Worm (Caenorhabditis elegans) whole organism, late embryonic: Measurements from ENCODE around the gene srh-200.

ENCODE experiments used
- K02D7.2 ChIP-seq: sonication (generic microtip); optimal IDR thresholded peaks from 2 replicates; lab custom pipeline; 2017; ENCODE audit warnings: mild to moderate bottlenecking, missing genetic modification characterization, missing compliant biosample characterization
- T23F11.4 ChIP-seq: fragments of 200-800 bp; sonication (Bioruptor generic); optimal IDR thresholded peaks from 2 replicates; lab custom pipeline; 2018; ENCODE audit warnings: mild to moderate bottlenecking, missing genetic modification characterization, missing compliant biosample characterization
- Y22D7AL.16 ChIP-seq: sonication (generic microtip); optimal IDR thresholded peaks from 2 replicates; lab custom pipeline; 2016; ENCODE audit warnings: missing genetic modification characterization, missing compliant biosample characterization
- ceh-14 ChIP-seq: sonication (generic microtip); optimal IDR thresholded peaks from 2 replicates; lab custom pipeline; 2016; ENCODE audit warnings: missing genotype, missing genetic modification characterization, missing compliant biosample characterization
- ceh-2 ChIP-seq: sonication (generic microtip); optimal IDR thresholded peaks from 2 replicates; lab custom pipeline; 2016; ENCODE audit warnings: missing genotype, missing genetic modification characterization, missing compliant biosample characterization
- ceh-22 ChIP-seq: sonication (generic microtip); optimal IDR thresholded peaks from 2 replicates; lab custom pipeline; 2017; ENCODE audit warnings: missing biosample characterization, missing genetic modification characterization
- ceh-31 ChIP-seq: sonication (generic microtip); optimal IDR thresholded peaks from 2 replicates; lab custom pipeline; 2016; ENCODE audit warnings: missing genetic modification characterization, missing compliant biosample characterization
- ceh-45 ChIP-seq: fragments of 200-800 bp; sonication (Bioruptor generic); IDR thresholded peaks from 2 replicates; pipeline ENCODE4 v1.3.6; 2022; ENCODE audit warnings: missing genetic modification reagents, missing genetic modification characterization, missing compliant biosample characterization
- ceh-48 ChIP-seq: sonication (generic microtip); optimal IDR thresholded peaks from 2 replicates; lab custom pipeline; 2016; ENCODE audit warnings: missing genetic modification characterization, inconsistent platforms, missing compliant biosample characterization
- ceh-9 ChIP-seq: sonication (generic microtip); optimal IDR thresholded peaks from 2 replicates; lab custom pipeline; 2016; ENCODE audit warnings: mild to moderate bottlenecking, missing genetic modification characterization, inconsistent platforms, missing compliant biosample characterization
- dmd-4 ChIP-seq: sonication (generic microtip); optimal IDR thresholded peaks from 2 replicates; lab custom pipeline; 2016; ENCODE audit warnings: borderline replicate concordance, missing genetic modification characterization, missing compliant biosample characterization
- dve-1 ChIP-seq: sonication (generic microtip); optimal IDR thresholded peaks from 2 replicates; lab custom pipeline; 2017; ENCODE audit warnings: antibody characterized with exemption, mild to moderate bottlenecking, missing genetic modification characterization, missing compliant biosample characterization
- elt-4 ChIP-seq: sonication (generic microtip); optimal IDR thresholded peaks from 2 replicates; lab custom pipeline; 2016; ENCODE audit warnings: missing genetic modification characterization, missing compliant biosample characterization
- eyg-1 ChIP-seq: sonication (generic microtip); optimal IDR thresholded peaks from 2 replicates; lab custom pipeline; 2016; ENCODE audit warnings: missing genotype, missing genetic modification characterization, missing compliant biosample characterization
- fkh-6 ChIP-seq: sonication (generic microtip); optimal IDR thresholded peaks from 2 replicates; lab custom pipeline; 2016; ENCODE audit warnings: missing genetic modification characterization, missing compliant biosample characterization
- hlh-13 ChIP-seq: fragments of 200-800 bp; sonication (Bioruptor generic); optimal IDR thresholded peaks from 2 replicates; lab custom pipeline; 2018; ENCODE audit warnings: mild to moderate bottlenecking, missing genetic modification characterization, missing compliant biosample characterization
- hlh-30 ChIP-seq: sonication (generic microtip); optimal IDR thresholded peaks from 2 replicates; lab custom pipeline; 2017; ENCODE audit warnings: antibody characterized with exemption, missing genetic modification characterization, missing compliant biosample characterization; ENCODE audit not compliant: insufficient read depth
- hlh-6 ChIP-seq: sonication (generic microtip); optimal IDR thresholded peaks from 2 replicates; lab custom pipeline; 2016; ENCODE audit warnings: missing genotype, missing genetic modification characterization, missing compliant biosample characterization
- lim-6 ChIP-seq: sonication (generic microtip); optimal IDR thresholded peaks from 2 replicates; lab custom pipeline; 2016; ENCODE audit warnings: missing genetic modification characterization, missing compliant biosample characterization
- madf-2 ChIP-seq: sonication (generic microtip); optimal IDR thresholded peaks from 2 replicates; lab custom pipeline; 2017; ENCODE audit warnings: missing genetic modification characterization, missing compliant biosample characterization
- mec-3 ChIP-seq: sonication (generic microtip); optimal IDR thresholded peaks from 2 replicates; lab custom pipeline; 2016; ENCODE audit warnings: borderline replicate concordance, missing genetic modification characterization, missing compliant biosample characterization
- nfya-1 ChIP-seq: sonication (generic microtip); optimal IDR thresholded peaks from 2 replicates; lab custom pipeline; 2017; ENCODE audit warnings: missing genetic modification characterization, mild to moderate bottlenecking, missing compliant biosample characterization, antibody characterized with exemption, moderate library complexity
- nhr-11 ChIP-seq: fragments of 150-350 bp; optimal IDR thresholded peaks from 2 replicates; lab custom pipeline; 2014; ENCODE audit warnings: missing biosample characterization, missing genetic modification characterization
- npax-4 ChIP-seq: sonication (generic microtip); optimal IDR thresholded peaks from 2 replicates; lab custom pipeline; 2016; ENCODE audit warnings: missing genetic modification characterization, missing compliant biosample characterization
- pax-1 ChIP-seq: fragments of 150-350 bp; optimal IDR thresholded peaks from 2 replicates; lab custom pipeline; 2014; ENCODE audit warnings: missing biosample characterization, missing genetic modification characterization
- pha-2 ChIP-seq: sonication (generic microtip); optimal IDR thresholded peaks from 2 replicates; lab custom pipeline; 2017; ENCODE audit warnings: mild to moderate bottlenecking, missing genetic modification characterization, missing compliant biosample characterization
- ref-2 ChIP-seq: sonication (generic microtip); optimal IDR thresholded peaks from 2 replicates; lab custom pipeline; 2016; ENCODE audit warnings: missing genetic modification characterization, missing compliant biosample characterization
- sdc-2 ChIP-seq: sonication (generic microtip); optimal IDR thresholded peaks from 2 replicates; lab custom pipeline; 2016; ENCODE audit warnings: missing genotype, missing genetic modification characterization, missing compliant biosample characterization
- tbx-2 ChIP-seq: sonication (generic microtip); optimal IDR thresholded peaks from 2 replicates; lab custom pipeline; 2016; ENCODE audit warnings: missing genetic modification characterization, missing compliant biosample characterization
- tbx-7 ChIP-seq: sonication (generic microtip); optimal IDR thresholded peaks from 2 replicates; lab custom pipeline; 2016; ENCODE audit warnings: missing genotype, missing genetic modification characterization, missing compliant biosample characterization
- ttx-3 ChIP-seq: sonication (generic microtip); optimal IDR thresholded peaks from 2 replicates; lab custom pipeline; 2016; ENCODE audit warnings: missing genetic modification reagents, missing genetic modification characterization, missing compliant biosample characterization
- unc-3 ChIP-seq, 2 experiments: fragments of 200-800 bp in 1 of 2; sonication (Bioruptor generic) in 1 of 2; sonication (generic microtip) in 1 of 2; conservative IDR thresholded peaks in 1 of 2; optimal IDR thresholded peaks in 1 of 2; 2 replicates each; pipeline versions ENCODE4 v1.3.6 to Lab custom; 2016 to 2022; ENCODE audit warnings: missing compliant biosample characterization in 2 of 2, missing genetic modification characterization in 2 of 2, missing genetic modification reagents in 1 of 2
- unc-55 ChIP-seq: sonication (generic microtip); optimal IDR thresholded peaks from 2 replicates; lab custom pipeline; 2017; ENCODE audit warnings: missing biosample characterization, missing genetic modification reagents, missing genetic modification characterization
- unc-86 ChIP-seq: sonication (generic microtip); optimal IDR thresholded peaks from 2 replicates; lab custom pipeline; 2016; ENCODE audit warnings: missing genetic modification characterization, missing compliant biosample characterization

The srh-200 gene

DNA sequence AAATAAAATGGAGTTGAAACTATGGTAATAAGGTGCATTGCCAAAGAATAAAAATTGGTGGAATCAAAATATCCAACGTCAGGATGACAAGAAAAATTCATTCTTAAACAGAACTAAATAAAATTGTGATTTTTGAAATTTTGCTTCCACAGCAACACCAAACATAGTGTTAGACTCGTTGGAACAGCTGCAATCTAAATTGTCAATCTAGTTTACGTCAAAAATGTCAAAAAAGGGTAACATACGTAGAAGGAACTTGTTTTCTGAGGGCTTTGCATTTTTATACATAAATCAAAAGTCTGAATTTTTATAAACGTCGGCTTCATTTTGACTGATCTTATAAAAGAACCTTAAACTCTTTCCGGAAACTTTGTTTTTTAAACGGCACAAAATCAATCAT is at the start of gene srh-200:
srh-200 (minus strand) TSS at position 101 of the 400 bp plus-strand sequence.
- no peak for TF ChIP-seq eyg-1 (tag; lab: Kevin White, UChicago)
- no peak for TF ChIP-seq pax-1 (tag; lab: Kevin White, UChicago)
- TF ChIP-seq lim-6: no peak
- TF ChIP-seq hlh-6 (tag; lab: Kevin White, UChicago): no peak
- no peak for TF ChIP-seq ceh-22 (tag; lab: Kevin White, UChicago)
- TF ChIP-seq hlh-13 (GFP tag; lab: Kevin White, UChicago): no peak
- TF ChIP-seq fkh-6 (tag; lab: Kevin White, UChicago): no peak
- TF ChIP-seq tbx-7 (tag; lab: Kevin White, UChicago): no peak
- TF ChIP-seq npax-4 (tag; lab: Kevin White, UChicago): no peak
- no peak for TF ChIP-seq nfya-1 (tag; lab: Kevin White, UChicago)
- TF ChIP-seq elt-4 (tag; lab: Kevin White, UChicago): no peak
- no peak for TF ChIP-seq ceh-2 (tag; lab: Kevin White, UChicago)
- TF ChIP-seq madf-2 (tag; lab: Kevin White, UChicago): no peak
- TF ChIP-seq T23F11.4: no peak
- TF ChIP-seq unc-3 (GFP tag; conservative IDR thresholded peaks at IDR 0.05; lab: Robert Waterston, UW): no peak
- no peak for TF ChIP-seq unc-3 (tag; optimal IDR thresholded peaks at IDR 0.05; lab: Kevin White, UChicago)
- no peak for TF ChIP-seq dmd-4 (tag; lab: Kevin White, UChicago)
- TF ChIP-seq ref-2 (tag; lab: Kevin White, UChicago): no peak

DNA sequence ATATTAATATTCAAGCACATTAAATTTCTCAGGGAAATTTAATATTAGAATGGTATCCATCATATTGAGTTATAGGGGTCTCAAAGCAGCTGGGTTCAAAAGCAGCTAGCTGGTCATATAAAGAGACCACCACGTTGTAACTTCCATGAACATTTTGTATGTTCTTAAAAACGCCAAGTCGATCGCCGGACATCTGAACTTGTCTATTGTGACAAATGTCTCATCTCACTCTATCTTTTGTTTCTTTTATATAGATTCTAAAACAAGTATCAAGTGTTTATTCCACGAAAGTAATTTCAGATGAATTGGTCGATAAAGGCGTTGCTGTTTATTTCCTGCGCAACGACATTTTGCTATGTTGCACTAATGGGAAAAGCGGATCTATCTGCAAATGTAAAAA is 43.4 kb upstream of the srh-200 start, which contains the start of gene ZK105.3:
ZK105.3 (plus strand) TSS at position 301 of the 400 bp plus-strand sequence.
- TF ChIP-seq ceh-31 (tag; lab: Kevin White, UChicago): no peak

DNA sequence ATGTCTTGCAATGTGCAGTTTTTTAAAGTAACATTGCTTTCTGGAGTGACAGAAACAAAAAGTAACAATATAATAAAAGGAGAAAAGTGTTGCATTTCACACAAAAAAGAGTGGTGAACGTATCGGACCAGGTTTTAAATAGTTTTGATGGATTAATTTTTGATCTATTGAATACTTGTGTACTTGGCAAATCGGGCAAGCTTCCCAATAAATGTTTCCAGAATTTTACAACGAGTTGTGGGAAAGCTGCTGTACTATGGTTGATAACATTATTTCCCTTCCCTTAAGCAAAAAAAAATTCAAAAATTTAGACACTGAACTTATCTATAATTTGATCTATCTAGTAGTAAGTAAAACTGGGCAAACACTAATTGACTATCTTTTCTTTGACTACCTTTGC is 39.9 kb upstream of the srh-200 start, which contains the start of gene C12D5.10:
C12D5.10 (minus strand) TSS at position 101 of the 400 bp plus-strand sequence.
- TF ChIP-seq ceh-45 (GFP tag; lab: Robert Waterston, UW) (no peak), hlh-30 (tag; lab: Kevin White, UChicago) (no peak), dmd-4 (tag; lab: Kevin White, UChicago) (no peak), sdc-2 (tag; lab: Kevin White, UChicago) (no peak), tbx-7 (tag; lab: Kevin White, UChicago) (no peak), ceh-48 (tag; lab: Kevin White, UChicago) (no peak), tbx-2 (no peak), hlh-13 (GFP tag; lab: Kevin White, UChicago) (no peak), pha-2 (tag; lab: Kevin White, UChicago) (no peak), ceh-14 (tag; lab: Kevin White, UChicago) (no peak), ttx-3 (tag; lab: Kevin White, UChicago) (no peak), K02D7.2 (no peak), Y22D7AL.16 (tag; lab: Kevin White, UChicago) (no peak), nhr-11 (tag; lab: Kevin White, UChicago) (no peak), mec-3 (tag; lab: Kevin White, UChicago) (no peak)

DNA sequence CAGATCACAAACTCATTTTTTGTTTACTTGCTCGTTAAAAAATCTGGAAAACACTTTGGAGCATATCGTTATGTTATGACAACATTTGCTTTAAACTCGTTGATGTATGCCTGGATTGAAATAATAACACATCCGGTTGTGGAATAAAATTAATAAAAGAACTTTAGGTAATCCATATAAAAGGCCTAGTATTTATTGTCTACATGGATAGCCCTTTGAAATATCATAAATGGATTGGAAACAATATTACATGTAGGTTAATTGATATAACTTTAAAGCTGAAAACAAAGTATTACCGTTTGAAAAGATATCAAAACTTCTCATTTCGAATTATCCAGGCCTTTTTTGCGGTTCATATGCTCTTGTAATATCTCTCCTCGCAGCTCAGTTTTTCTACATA is 37.2 kb upstream of the srh-200 start:
- TF ChIP-seq T23F11.4 (no peak), ceh-9 (tag; lab: Kevin White, UChicago) (no peak), hlh-13 (GFP tag; lab: Kevin White, UChicago) (no peak)

DNA sequence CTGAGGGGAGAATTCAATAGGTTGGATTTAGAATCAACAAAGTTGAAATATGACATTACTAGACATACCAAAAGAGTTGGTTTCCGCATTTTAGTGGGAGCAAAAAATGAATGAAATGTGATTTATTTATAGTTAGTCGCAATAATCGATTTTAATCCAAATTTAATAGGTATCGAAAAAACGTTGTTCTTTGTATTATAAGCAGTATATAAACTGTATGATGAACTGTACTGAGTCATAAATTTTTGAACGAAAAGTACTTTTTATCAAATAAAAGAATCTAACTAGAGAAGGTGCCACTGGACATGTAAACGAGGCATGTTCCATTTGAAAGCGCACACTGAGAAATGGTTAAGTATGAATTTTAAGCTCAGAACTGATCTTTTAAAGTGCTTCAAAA is 36.4 kb upstream of the srh-200 start, which contains the start of gene C12D5.9:
C12D5.9 (minus strand) TSS at position 101 of the 400 bp plus-strand sequence.
- TF ChIP-seq npax-4 (tag; lab: Kevin White, UChicago): no peak
- TF ChIP-seq unc-55: no peak
- no peak for TF ChIP-seq tbx-2
- TF ChIP-seq Y22D7AL.16 (tag; lab: Kevin White, UChicago): no peak
- no peak for TF ChIP-seq ceh-48 (tag; lab: Kevin White, UChicago)
- TF ChIP-seq dve-1 (tag; lab: Kevin White, UChicago): no peak
- no peak for TF ChIP-seq unc-86 (tag; lab: Kevin White, UChicago)
- TF ChIP-seq unc-3 (GFP tag; conservative IDR thresholded peaks at IDR 0.05; lab: Robert Waterston, UW): no peak
- TF ChIP-seq unc-3 (tag; optimal IDR thresholded peaks at IDR 0.05; lab: Kevin White, UChicago): no peak
- TF ChIP-seq hlh-6 (tag; lab: Kevin White, UChicago): no peak
